Worm (Caenorhabditis elegans): Measurements from ENCODE around the gene W06H8.2.

ce11 chrV:6227326-6228246, 21.0 kb downstream of the W06H8.2 start:
- no peak for TF ChIP-seq F49E8.2 (tag; optimal IDR thresholded peaks at IDR 0.05; ENCODE audit: insufficient read depth)
- peak; percentile 78 for TF ChIP-seq unc-62 (GFP tag; optimal IDR thresholded peaks at IDR 0.05)
- peak; percentile 94 for TF ChIP-seq chd-7 (tag; optimal IDR thresholded peaks at IDR 0.05)
- no peak for TF ChIP-seq ceh-91 (GFP tag; IDR thresholded peaks at IDR 0.05)
- 0 out of 2 replicates have a peak, but pooled peaks have one; percentile 60 for TF ChIP-seq bed-1 (GFP tag; IDR thresholded peaks at IDR 0.05)
- peak in 1 of 3 experiments; percentile 75 for TF ChIP-seq lin-35 (GFP tag; optimal IDR thresholded peaks at IDR 0.05)
- peak; percentile 98 for TF ChIP-seq ama-1 (optimal IDR thresholded peaks at IDR 0.05)
- TF ChIP-seq ama-1 (GFP tag; optimal IDR thresholded peaks at IDR 0.05), result peak in 1 of 2 experiments; percentile 15
- TF ChIP-seq tlf-1 (GFP tag; optimal IDR thresholded peaks at IDR 0.05), result peak; percentile 36
- TF ChIP-seq snpc-4 (GFP tag; optimal IDR thresholded peaks at IDR 0.05), result no peak
- peak; percentile 58 to 69 (median 62) for TF ChIP-seq snpc-4 (tag; optimal IDR thresholded peaks at IDR 0.05)
- no peak for TF ChIP-seq xnd-1 (tag; optimal IDR thresholded peaks at IDR 0.05)
- 0 out of 2 replicates have a peak, but pooled peaks have one; percentile 16 for TF ChIP-seq nhr-120 (GFP tag; IDR thresholded peaks at IDR 0.05)
